Worm (Caenorhabditis elegans) whole organism, L2 larva: ENCODE results near the gene srw-95.

Source experiments
- fos-1 ChIP-seq: fragments of 150-350 bp; optimal IDR thresholded peaks from 2 replicates; lab custom pipeline; 2014; ENCODE audit warnings: missing biosample characterization, missing genetic modification characterization
- mab-5 ChIP-seq: fragments of 150-350 bp; optimal IDR thresholded peaks from 2 replicates; lab custom pipeline; 2014; ENCODE audit warnings: missing biosample characterization, missing genetic modification characterization
- mbf-1 ChIP-seq: sonication (generic microtip); optimal IDR thresholded peaks from 2 replicates; lab custom pipeline; 2017; ENCODE audit warnings: missing biosample characterization, missing genetic modification characterization
- mdl-1 ChIP-seq, 2 experiments: fragments of 150-350 bp in 1 of 2; sonication (generic microtip) in 1 of 2; optimal IDR thresholded peaks; 2 replicates each; lab custom pipeline; 2017; ENCODE audit warnings: missing biosample characterization in 2 of 2, missing genetic modification characterization in 2 of 2
- nhr-12 ChIP-seq: fragments of 150-350 bp; optimal IDR thresholded peaks from 2 replicates; lab custom pipeline; 2014; ENCODE audit warnings: missing biosample characterization, missing genetic modification characterization
- nhr-21 ChIP-seq: fragments of 150-350 bp; optimal IDR thresholded peaks from 2 replicates; lab custom pipeline; 2014; ENCODE audit warnings: missing biosample characterization, missing genetic modification characterization
- sma-9 ChIP-seq, 2 experiments: fragments of 150-350 bp in 1 of 2; sonication (generic microtip) in 1 of 2; optimal IDR thresholded peaks; 2 replicates each; lab custom pipeline; 2014 to 2016; ENCODE audit warnings: missing genetic modification characterization in 2 of 2, mild to moderate bottlenecking in 1 of 2, missing biosample characterization in 1 of 2, missing compliant biosample characterization in 1 of 2, missing genetic modification reagents in 1 of 2, moderate library complexity in 1 of 2
- unc-39 ChIP-seq: fragments of 150-350 bp; optimal IDR thresholded peaks from 2 replicates; lab custom pipeline; 2014; ENCODE audit warnings: missing biosample characterization, missing genetic modification characterization
- unc-62 ChIP-seq: fragments of 150-350 bp; optimal IDR thresholded peaks from 2 replicates; lab custom pipeline; 2014; ENCODE audit warnings: missing biosample characterization, missing genetic modification reagents, missing genetic modification characterization
- ztf-11 ChIP-seq: sonication (generic microtip); optimal IDR thresholded peaks from 2 replicates; lab custom pipeline; 2017; ENCODE audit warnings: missing biosample characterization, missing genetic modification characterization
- ztf-4 ChIP-seq: fragments of 150-350 bp; optimal IDR thresholded peaks from 2 replicates; lab custom pipeline; 2014; ENCODE audit warnings: missing biosample characterization, missing genetic modification characterization

ce11 chrIV:4821054-4821453 is 9.2 kb downstream of the srw-95 start, which contains the start of gene H06H21.8:
- TF ChIP-seq fos-1 (tag; lab: Kevin White, UChicago) (peak; percentile 31), nhr-12 (no peak), ztf-11 (tag; lab: Kevin White, UChicago) (no peak), mdl-1 (tag; optimal IDR thresholded peaks at IDR 0.05; lab: Kevin White, UChicago) (no peak), nhr-21 (tag; lab: Kevin White, UChicago) (no peak), sma-9 (GFP tag; optimal IDR thresholded peaks at IDR 0.05; lab: Kevin White, UChicago) (no peak), sma-9 (tag; optimal IDR thresholded peaks at IDR 0.05; lab: Kevin White, UChicago) (no peak), ztf-4 (tag; lab: Kevin White, UChicago) (no peak), unc-39 (tag; lab: Kevin White, UChicago) (no peak), unc-62 (GFP tag; lab: Kevin White, UChicago) (no peak), mab-5 (no peak), mbf-1 (tag; lab: Kevin White, UChicago) (no peak)
